Worm (Caenorhabditis elegans) whole organism, L2 larva: ENCODE results near the gene gly-20.
A peak's percentile ranks its signal among the peaks of the same experiment; 100 is the strongest.

ENCODE experiments used
- C34F6.9 ChIP-seq: fragments of 150-350 bp; optimal IDR thresholded peaks from 2 replicates; lab custom pipeline; 2014; ENCODE audit warnings: missing biosample characterization, missing genetic modification characterization
- F13H6.1 ChIP-seq: sonication (generic microtip); optimal IDR thresholded peaks from 2 replicates; lab custom pipeline; 2016; ENCODE audit warnings: missing genetic modification characterization, missing compliant biosample characterization
- R02D3.7 ChIP-seq: fragments of 150-350 bp; optimal IDR thresholded peaks from 2 replicates; lab custom pipeline; 2014; ENCODE audit warnings: missing biosample characterization, missing genetic modification characterization
- Y55F3AM.14 ChIP-seq: fragments of 200-800 bp; sonication (Bioruptor generic); optimal IDR thresholded peaks from 2 replicates; lab custom pipeline; 2018; ENCODE audit warnings: mild to moderate bottlenecking, missing genetic modification characterization, missing compliant biosample characterization
- alr-1 ChIP-seq: fragments of 150-350 bp; optimal IDR thresholded peaks from 2 replicates; lab custom pipeline; 2014; ENCODE audit warnings: missing biosample characterization, missing genetic modification characterization
- aly-2 ChIP-seq: fragments of 150-350 bp; optimal IDR thresholded peaks from 2 replicates; lab custom pipeline; 2014; ENCODE audit warnings: missing biosample characterization, missing genetic modification characterization
- ama-1 ChIP-seq: fragments of 150-350 bp; optimal IDR thresholded peaks from 2 replicates; lab custom pipeline; 2018; ENCODE audit warnings: inconsistent platforms
- ceh-82 ChIP-seq: fragments of 150-350 bp; optimal IDR thresholded peaks from 2 replicates; lab custom pipeline; 2014; ENCODE audit warnings: missing biosample characterization, missing genetic modification characterization
- crh-2 ChIP-seq: sonication (generic microtip); optimal IDR thresholded peaks from 2 replicates; lab custom pipeline; 2017; ENCODE audit warnings: missing biosample characterization, missing genetic modification characterization
- dmd-4 ChIP-seq: sonication (generic microtip); optimal IDR thresholded peaks from 2 replicates; lab custom pipeline; 2017; ENCODE audit warnings: missing biosample characterization, missing genetic modification characterization
- egl-27 ChIP-seq: sonication (generic microtip); optimal IDR thresholded peaks from 3 replicates; lab custom pipeline; 2017; ENCODE audit warnings: missing biosample characterization, missing genetic modification reagents, missing genetic modification characterization
- elt-1 ChIP-seq: fragments of 150-350 bp; optimal IDR thresholded peaks from 2 replicates; lab custom pipeline; 2014; ENCODE audit warnings: missing biosample characterization, missing genetic modification characterization
- elt-3 ChIP-seq: sonication (generic microtip); optimal IDR thresholded peaks from 2 replicates; lab custom pipeline; 2017; ENCODE audit warnings: missing biosample characterization, missing genetic modification characterization
- fos-1 ChIP-seq: fragments of 150-350 bp; optimal IDR thresholded peaks from 2 replicates; lab custom pipeline; 2014; ENCODE audit warnings: missing biosample characterization, missing genetic modification characterization
- gmeb-1 ChIP-seq: fragments of 150-350 bp; optimal IDR thresholded peaks from 2 replicates; lab custom pipeline; 2014; ENCODE audit warnings: missing biosample characterization, missing genetic modification characterization
- lin-11 ChIP-seq: fragments of 150-350 bp; sonication (generic microtip); optimal IDR thresholded peaks from 2 replicates; lab custom pipeline; 2014; ENCODE audit warnings: missing biosample characterization, missing genetic modification characterization, inconsistent platforms, mixed read lengths
- lin-13 ChIP-seq: fragments of 150-350 bp; optimal IDR thresholded peaks from 2 replicates; lab custom pipeline; 2014; ENCODE audit warnings: missing biosample characterization, missing genetic modification reagents, missing genetic modification characterization
- lin-39 ChIP-seq: fragments of 150-350 bp; optimal IDR thresholded peaks from 2 replicates; lab custom pipeline; 2014; ENCODE audit warnings: missing biosample characterization, missing genetic modification reagents, missing genetic modification characterization
- lsy-2 ChIP-seq, 2 experiments: fragments of 150-350 bp in 1 of 2; sonication (generic microtip) in 1 of 2; optimal IDR thresholded peaks; 2 replicates each; lab custom pipeline; 2014 to 2017; ENCODE audit warnings: missing biosample characterization in 2 of 2, missing genetic modification characterization in 2 of 2
- mab-5 ChIP-seq: fragments of 150-350 bp; optimal IDR thresholded peaks from 2 replicates; lab custom pipeline; 2014; ENCODE audit warnings: missing biosample characterization, missing genetic modification characterization
- mbf-1 ChIP-seq: sonication (generic microtip); optimal IDR thresholded peaks from 2 replicates; lab custom pipeline; 2017; ENCODE audit warnings: missing biosample characterization, missing genetic modification characterization
- mdl-1 ChIP-seq, 2 experiments: fragments of 150-350 bp in 1 of 2; sonication (generic microtip) in 1 of 2; optimal IDR thresholded peaks; 2 replicates each; lab custom pipeline; 2017; ENCODE audit warnings: missing biosample characterization in 2 of 2, missing genetic modification characterization in 2 of 2
- nhr-10 ChIP-seq: sonication (generic microtip); optimal IDR thresholded peaks from 2 replicates; lab custom pipeline; 2017; ENCODE audit warnings: missing biosample characterization, missing genetic modification characterization
- nhr-12 ChIP-seq: fragments of 150-350 bp; optimal IDR thresholded peaks from 2 replicates; lab custom pipeline; 2014; ENCODE audit warnings: missing biosample characterization, missing genetic modification characterization
- nhr-129 ChIP-seq: fragments of 150-350 bp; optimal IDR thresholded peaks from 2 replicates; lab custom pipeline; 2014; ENCODE audit warnings: missing biosample characterization, missing genetic modification characterization
- nhr-21 ChIP-seq: fragments of 150-350 bp; optimal IDR thresholded peaks from 2 replicates; lab custom pipeline; 2014; ENCODE audit warnings: missing biosample characterization, missing genetic modification characterization
- nhr-23 ChIP-seq: fragments of 150-350 bp; optimal IDR thresholded peaks from 2 replicates; lab custom pipeline; 2014; ENCODE audit warnings: missing biosample characterization, missing genetic modification reagents, missing genetic modification characterization
- nhr-237 ChIP-seq: fragments of 150-350 bp; optimal IDR thresholded peaks from 2 replicates; lab custom pipeline; 2014; ENCODE audit warnings: missing biosample characterization, missing genetic modification characterization
- nhr-25 ChIP-seq: fragments of 150-350 bp; sonication (generic microtip); optimal IDR thresholded peaks from 3 replicates; lab custom pipeline; 2014; ENCODE audit warnings: missing biosample characterization, missing genetic modification characterization
- skn-1 ChIP-seq: sonication (generic microtip); optimal IDR thresholded peaks from 2 replicates; lab custom pipeline; 2017; ENCODE audit warnings: missing biosample characterization, missing genetic modification characterization
- sma-3 ChIP-seq: sonication (generic microtip); optimal IDR thresholded peaks from 2 replicates; lab custom pipeline; 2016; ENCODE audit warnings: missing genetic modification reagents, missing genetic modification characterization, missing compliant biosample characterization
- sma-9 ChIP-seq, 2 experiments: fragments of 150-350 bp in 1 of 2; sonication (generic microtip) in 1 of 2; optimal IDR thresholded peaks; 2 replicates each; lab custom pipeline; 2014 to 2016; ENCODE audit warnings: missing genetic modification characterization in 2 of 2, mild to moderate bottlenecking in 1 of 2, missing biosample characterization in 1 of 2, missing compliant biosample characterization in 1 of 2, missing genetic modification reagents in 1 of 2, moderate library complexity in 1 of 2
- snpc-4 ChIP-seq: fragments of 150-350 bp; optimal IDR thresholded peaks from 2 replicates; lab custom pipeline; 2014; ENCODE audit warnings: missing biosample characterization, missing genetic modification characterization
- unc-55 ChIP-seq: fragments of 150-350 bp; sonication (generic microtip); optimal IDR thresholded peaks from 3 replicates; lab custom pipeline; 2014; ENCODE audit warnings: missing biosample characterization, missing genetic modification reagents, missing genetic modification characterization
- zag-1 ChIP-seq: fragments of 150-350 bp; optimal IDR thresholded peaks from 2 replicates; lab custom pipeline; 2014; ENCODE audit warnings: missing biosample characterization, missing genetic modification characterization
- ztf-1 ChIP-seq: fragments of 200-800 bp; sonication (Bioruptor generic); conservative IDR thresholded peaks from 2 replicates; pipeline ENCODE4 v1.3.6; 2022; ENCODE audit warnings: missing genetic modification characterization, missing compliant biosample characterization
- ztf-11 ChIP-seq: sonication (generic microtip); optimal IDR thresholded peaks from 2 replicates; lab custom pipeline; 2017; ENCODE audit warnings: missing biosample characterization, missing genetic modification characterization
- ztf-4 ChIP-seq: fragments of 150-350 bp; optimal IDR thresholded peaks from 2 replicates; lab custom pipeline; 2014; ENCODE audit warnings: missing biosample characterization, missing genetic modification characterization

Gene gly-20

DNA sequence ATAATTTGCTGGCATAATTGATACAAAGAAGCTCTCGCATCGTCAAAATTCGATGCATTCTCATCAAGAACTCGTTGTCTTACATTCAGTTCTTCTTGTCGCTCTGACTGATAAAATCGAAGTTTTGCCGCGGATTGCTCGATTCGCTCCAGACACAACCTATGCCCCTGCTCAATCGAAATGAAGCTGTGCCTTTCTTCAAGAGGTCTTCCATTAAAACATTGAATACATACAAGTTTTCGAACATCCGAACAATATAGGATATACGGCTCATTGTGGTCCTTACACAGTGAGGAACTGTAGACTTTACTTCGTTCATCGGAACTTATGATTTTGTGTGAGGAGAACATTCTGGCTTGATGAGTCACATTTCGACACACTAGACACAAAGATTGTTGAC lies 38.5 kb downstream of the gly-20 start:
- TF ChIP-seq Y55F3AM.14 (GFP tag; lab: Kevin White, UChicago), result no peak
- TF ChIP-seq ztf-4 (tag; lab: Kevin White, UChicago), result no peak

DNA sequence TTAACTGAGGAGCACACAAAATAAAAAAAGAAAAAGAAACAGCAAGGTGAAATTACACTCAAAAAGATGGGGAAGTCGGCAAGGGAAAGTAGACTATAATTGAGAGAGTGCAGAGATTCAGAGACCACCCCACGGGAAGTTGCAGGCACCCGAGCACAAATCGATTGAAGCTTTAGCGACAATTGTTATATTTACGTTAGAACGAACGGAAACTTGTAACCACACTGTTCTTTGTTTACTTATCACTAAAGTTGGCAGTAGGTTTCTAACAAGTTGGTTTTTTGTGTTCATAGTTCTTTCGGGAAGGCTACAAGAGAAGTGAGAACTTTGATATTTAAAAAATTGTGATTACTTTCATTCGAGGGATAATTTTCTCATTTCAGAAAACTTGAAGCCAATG lies 39.3 kb downstream of the gly-20 start, which contains the start of gene F47G9.4:
Gene F47G9.4 (minus strand): TSS at position 98 of the 400 bp plus-strand sequence.
- TF ChIP-seq lin-39 (tag; lab: Kevin White, UChicago), result no peak
- peak; percentile 50 for TF ChIP-seq F13H6.1
- TF ChIP-seq snpc-4 (tag; lab: Kevin White, UChicago), result no peak
- TF ChIP-seq nhr-129 (tag; lab: Kevin White, UChicago), result peak; percentile 8

ce11 chrV:11323720-11324119 lies 41.3 kb downstream of the gly-20 start, which contains the start of gene str-141:
Gene str-141 (minus strand): TSS chrV:11323820.
- TF ChIP-seq lin-13 (GFP tag; lab: Kevin White, UChicago), result no peak
- TF ChIP-seq zag-1 (tag; lab: Kevin White, UChicago), result no peak
- TF ChIP-seq nhr-25 (tag; lab: Kevin White, UChicago), result no peak
- no peak for TF ChIP-seq aly-2 (tag; lab: Kevin White, UChicago)
- TF ChIP-seq F13H6.1, result no peak
- no peak for TF ChIP-seq dmd-4 (tag; lab: Kevin White, UChicago)
- TF ChIP-seq lin-11 (tag; lab: Kevin White, UChicago), result no peak
- TF ChIP-seq Y55F3AM.14 (GFP tag; lab: Kevin White, UChicago), result no peak
- no peak for TF ChIP-seq egl-27 (tag; lab: Kevin White, UChicago)
- no peak for TF ChIP-seq nhr-12
- TF ChIP-seq nhr-10 (tag; lab: Kevin White, UChicago), result no peak

ce11 chrV:11326914-11327367 lies 44.6 kb downstream of the gly-20 start, which contains the start of gene tmed-10:
Gene tmed-10 (minus strand): TSS chrV:11326964.
- no peak for TF ChIP-seq nhr-21
- TF ChIP-seq aly-2 (tag; lab: Kevin White, UChicago), result no peak
- no peak for TF ChIP-seq Y55F3AM.14 (GFP tag; lab: Kevin White, UChicago)
- TF ChIP-seq ztf-4 (tag; lab: Kevin White, UChicago), result no peak
- TF ChIP-seq mdl-1 (tag; optimal IDR thresholded peaks at IDR 0.05; lab: Kevin White, UChicago), result no peak
- no peak for TF ChIP-seq ztf-1
- TF ChIP-seq ceh-82, result no peak
- no peak for TF ChIP-seq mbf-1 (tag; lab: Kevin White, UChicago)
- no peak for TF ChIP-seq mab-5
- TF ChIP-seq nhr-129 (tag; lab: Kevin White, UChicago), result peak; percentile 69
- peak; percentile 61 for TF ChIP-seq unc-55
- peak; percentile 80 for TF ChIP-seq crh-2 (tag; lab: Kevin White, UChicago)
- TF ChIP-seq nhr-25 (tag; lab: Kevin White, UChicago), result no peak
- peak; percentile 54 for TF ChIP-seq sma-3
- no peak for TF ChIP-seq dmd-4 (tag; lab: Kevin White, UChicago)
- no peak for TF ChIP-seq ztf-11 (tag; lab: Kevin White, UChicago)
- TF ChIP-seq lsy-2 (tag; optimal IDR thresholded peaks at IDR 0.05; lab: Kevin White, UChicago), result peak; percentile 66 to 93
- TF ChIP-seq fos-1 (tag; lab: Kevin White, UChicago), result peak; percentile 33
- no peak for TF ChIP-seq R02D3.7 (tag; lab: Kevin White, UChicago)
- TF ChIP-seq nhr-237 (tag; lab: Kevin White, UChicago), result no peak
- TF ChIP-seq skn-1 (tag; lab: Kevin White, UChicago), result no peak
- peak; percentile 47 for TF ChIP-seq zag-1 (tag; lab: Kevin White, UChicago)
- TF ChIP-seq nhr-23 (tag; lab: Kevin White, UChicago), result no peak
- TF ChIP-seq ama-1, result no peak
- no peak for TF ChIP-seq gmeb-1 (tag; lab: Kevin White, UChicago)
- peak; percentile 51 for TF ChIP-seq F13H6.1
- no peak for TF ChIP-seq lin-39 (tag; lab: Kevin White, UChicago)
- TF ChIP-seq snpc-4 (tag; lab: Kevin White, UChicago), result peak; percentile 12
- peak; percentile 6 for TF ChIP-seq lin-13 (GFP tag; lab: Kevin White, UChicago)
- TF ChIP-seq elt-1 (tag; lab: Kevin White, UChicago), result no peak
- no peak for TF ChIP-seq alr-1 (tag; lab: Kevin White, UChicago)
- TF ChIP-seq sma-9 (GFP tag; optimal IDR thresholded peaks at IDR 0.05; lab: Kevin White, UChicago), result peak; percentile 63
- TF ChIP-seq sma-9 (tag; optimal IDR thresholded peaks at IDR 0.05; lab: Kevin White, UChicago), result no peak
- TF ChIP-seq elt-3 (tag; lab: Kevin White, UChicago), result no peak
- peak; percentile 77 for TF ChIP-seq C34F6.9 (tag; lab: Kevin White, UChicago)
- TF ChIP-seq, all 48 proteins: peak for 12
